Fruit fly (Drosophila melanogaster): ENCODE measurements around the gene CG10366.
A peak's percentile ranks its signal among the peaks of the same experiment; 100 is the strongest.

The CG10366 gene

dm6 chr2L:19577187-19577765 lies 6.8 kb upstream of the CG10366 start, which contains the start of the genes spi and msb1l (continued):
- peak; percentile 61 for TF ChIP-seq CG12155 (GFP tag; optimal IDR thresholded peaks at IDR 0.05)
- TF ChIP-seq Nf-YB (GFP tag; optimal IDR thresholded peaks at IDR 0.05) = no peak
- TF ChIP-seq TFAM (GFP tag; optimal IDR thresholded peaks at IDR 0.05) = no peak
- peak; percentile 84 for TF ChIP-seq CG15514 (GFP tag; optimal IDR thresholded peaks at IDR 0.05)
- TF ChIP-seq so (GFP tag; IDR thresholded peaks at IDR 0.05) = no peak
- TF ChIP-seq HLHmδ (GFP tag; optimal IDR thresholded peaks at IDR 0.05) = no peak
- no peak for TF ChIP-seq CG7963 (GFP tag; IDR thresholded peaks at IDR 0.05; ENCODE audit: partially characterized antibody)
- no peak for TF ChIP-seq CG15479 (GFP tag; optimal IDR thresholded peaks at IDR 0.05)
- TF ChIP-seq dan (GFP tag; IDR thresholded peaks at IDR 0.05) = no peak
- no peak for TF ChIP-seq ato (GFP tag; IDR thresholded peaks at IDR 0.05; ENCODE audit: partially characterized antibody)
- TF ChIP-seq Meics (GFP tag; optimal IDR thresholded peaks at IDR 0.05) = peak; percentile 50
- TF ChIP-seq CG34376 (GFP tag; optimal IDR thresholded peaks at IDR 0.05) = no peak
- TF ChIP-seq CG11504 (tag; optimal IDR thresholded peaks at IDR 0.05) = peak; percentile 75
- no peak for TF ChIP-seq CG10462 (GFP tag; optimal IDR thresholded peaks at IDR 0.05)
- TF ChIP-seq CG3838 (GFP tag; optimal IDR thresholded peaks at IDR 0.05) = no peak
- TF ChIP-seq Pdp1 (GFP tag; optimal IDR thresholded peaks at IDR 0.05) = peak in 1 of 2 experiments; percentile 40
- no peak for TF ChIP-seq Awh (GFP tag; IDR thresholded peaks at IDR 0.05)
- peak; percentile 72 for TF ChIP-seq Xbp1 (GFP tag; optimal IDR thresholded peaks at IDR 0.05)
- no peak for TF ChIP-seq CG4730 (GFP tag; IDR thresholded peaks at IDR 0.05)
- TF ChIP-seq Scr (GFP tag; IDR thresholded peaks at IDR 0.05; ENCODE audit: partially characterized antibody) = peak; percentile 63
- no peak for TF ChIP-seq ATbp (GFP tag; optimal IDR thresholded peaks at IDR 0.05)
- no peak for TF ChIP-seq Hand (GFP tag; optimal IDR thresholded peaks at IDR 0.05)
- no peak for TF ChIP-seq ewg (GFP tag; optimal IDR thresholded peaks at IDR 0.05)
- no peak for TF ChIP-seq corto (GFP tag; optimal IDR thresholded peaks at IDR 0.05)
- TF ChIP-seq exex (tag; optimal IDR thresholded peaks at IDR 0.05) = no peak
- TF ChIP-seq zf30C (GFP tag; optimal IDR thresholded peaks at IDR 0.05) = no peak
- TF ChIP-seq esg (GFP tag; conservative IDR thresholded peaks at IDR 0.05) = no peak
- TF ChIP-seq Lpt (GFP tag; optimal IDR thresholded peaks at IDR 0.05) = no peak
- no peak for TF ChIP-seq fd3F (GFP tag; optimal IDR thresholded peaks at IDR 0.05)
- TF ChIP-seq ind (GFP tag; optimal IDR thresholded peaks at IDR 0.05) = peak; percentile 62
- no peak for TF ChIP-seq da (GFP tag; optimal IDR thresholded peaks at IDR 0.05)
- TF ChIP-seq CG11085 (GFP tag; IDR thresholded peaks at IDR 0.05) = 0 out of 2 replicates have a peak, but pooled peaks have one; percentile 41
- TF ChIP-seq kni (GFP tag; optimal IDR thresholded peaks at IDR 0.05) = no peak
- peak; percentile 42 for TF ChIP-seq Fer2 (tag; optimal IDR thresholded peaks at IDR 0.05)
- peak; percentile 30 for TF ChIP-seq CG10543 (GFP tag; optimal IDR thresholded peaks at IDR 0.05)
- no peak for TF ChIP-seq Antp (GFP tag; optimal IDR thresholded peaks at IDR 0.05)
- peak; percentile 21 for TF ChIP-seq CG10147 (GFP tag; optimal IDR thresholded peaks at IDR 0.05)
- TF ChIP-seq Elba2 (GFP tag; optimal IDR thresholded peaks at IDR 0.05) = peak; percentile 4
- TF ChIP-seq CG12659 (GFP tag; optimal IDR thresholded peaks at IDR 0.05) = peak; percentile 74
- TF ChIP-seq B-H2 (GFP tag; optimal IDR thresholded peaks at IDR 0.05) = peak; percentile 71
- TF ChIP-seq Dip3 (GFP tag; optimal IDR thresholded peaks at IDR 0.05) = no peak
- no peak for TF ChIP-seq H2.0 (GFP tag; IDR thresholded peaks at IDR 0.05)
- no peak for TF ChIP-seq CG17612 (GFP tag; IDR thresholded peaks at IDR 0.05)
- peak; percentile 63 for TF ChIP-seq tin (GFP tag; optimal IDR thresholded peaks at IDR 0.05)
- peak; percentile 43; the same call in 1 of the 2 replicates for TF ChIP-seq Atf6 (GFP tag; IDR thresholded peaks at IDR 0.05)
- no peak for TF ChIP-seq lbe (GFP tag; optimal IDR thresholded peaks at IDR 0.05)
- TF ChIP-seq Trl (optimal IDR thresholded peaks at IDR 0.05) = no peak
- TF ChIP-seq Trl (GFP tag; optimal IDR thresholded peaks at IDR 0.05) = no peak
- peak; percentile 63 for TF ChIP-seq CG1602 (GFP tag; optimal IDR thresholded peaks at IDR 0.05)
- no peak for TF ChIP-seq disco-r (GFP tag; optimal IDR thresholded peaks at IDR 0.05)

All from whole organism, embryonic.